Fruit fly (Drosophila melanogaster): ENCODE results near the gene Rrp40.
A peak's percentile ranks its signal among the peaks of the same experiment; 100 is the strongest.

Gene Rrp40

dm6 chr2L:1727826-1728619 lies 509 bp upstream of the Rrp40 start (continued):
- peak; percentile 84 for TF ChIP-seq Doc2 (GFP tag; IDR thresholded peaks at IDR 0.05)
- peak; percentile 97 for TF ChIP-seq Hr3 (GFP tag; optimal IDR thresholded peaks at IDR 0.05)
- peak; percentile 69 for TF ChIP-seq MTF-1 (GFP tag; optimal IDR thresholded peaks at IDR 0.05; ENCODE audit: borderline replicate concordance)
- TF ChIP-seq gro (GFP tag; optimal IDR thresholded peaks at IDR 0.05) = peak; percentile 66
- TF ChIP-seq CG11696 (GFP tag; IDR thresholded peaks at IDR 0.05) = peak; percentile 87
- peak; percentile 78; the same call in 1 of the 2 replicates for TF ChIP-seq CG10321 (GFP tag; IDR thresholded peaks at IDR 0.05)
- TF ChIP-seq GATAe (GFP tag; conservative IDR thresholded peaks at IDR 0.05) = peak; percentile 89
- peak; percentile 94 for TF ChIP-seq vnd (GFP tag; IDR thresholded peaks at IDR 0.05; ENCODE audit: partially characterized antibody)
- TF ChIP-seq CG17385 (GFP tag; optimal IDR thresholded peaks at IDR 0.05) = peak; percentile 97
- TF ChIP-seq odd (GFP tag; optimal IDR thresholded peaks at IDR 0.05) = peak; percentile 99
- peak; percentile 55 for TF ChIP-seq lab (GFP tag; optimal IDR thresholded peaks at IDR 0.05)
- TF ChIP-seq nom (GFP tag; optimal IDR thresholded peaks at IDR 0.05) = peak; percentile 93
- peak; percentile 92 for TF ChIP-seq ems (GFP tag; optimal IDR thresholded peaks at IDR 0.05)
- peak; percentile 98 for TF ChIP-seq Rfx (GFP tag; IDR thresholded peaks at IDR 0.05)
- TF ChIP-seq pfk (GFP tag; optimal IDR thresholded peaks at IDR 0.05) = peak; percentile 63
- TF ChIP-seq ara (GFP tag; IDR thresholded peaks at IDR 0.05) = peak; percentile 94
- TF ChIP-seq oc (tag; optimal IDR thresholded peaks at IDR 0.05) = peak; percentile 97
- peak; percentile 89 for TF ChIP-seq Nf-YB (GFP tag; optimal IDR thresholded peaks at IDR 0.05)
- peak; percentile 87 for TF ChIP-seq wek (GFP tag; optimal IDR thresholded peaks at IDR 0.05)
- TF ChIP-seq CG8478 (optimal IDR thresholded peaks at IDR 0.05) = no peak
- TF ChIP-seq CG14050 (GFP tag; IDR thresholded peaks at IDR 0.05) = peak; percentile 94
- TF ChIP-seq bab2 (GFP tag; optimal IDR thresholded peaks at IDR 0.05) = peak; percentile 89
- peak; percentile 98 for TF ChIP-seq salm (tag; optimal IDR thresholded peaks at IDR 0.05)
- peak; percentile 97 for TF ChIP-seq CG32532 (GFP tag; IDR thresholded peaks at IDR 0.05)
- TF ChIP-seq Dll (GFP tag; IDR thresholded peaks at IDR 0.05; ENCODE audit: partially characterized antibody) = peak; percentile 99
- TF ChIP-seq CG2889 (GFP tag; IDR thresholded peaks at IDR 0.05) = peak; percentile 90
- peak; percentile 89 for TF ChIP-seq CG8765 (GFP tag; IDR thresholded peaks at IDR 0.05)
- peak; percentile 96 for TF ChIP-seq al (GFP tag; IDR thresholded peaks at IDR 0.05)
- peak; percentile 80 for TF ChIP-seq Side (GFP tag; optimal IDR thresholded peaks at IDR 0.05)
- TF ChIP-seq CG6254 (GFP tag; optimal IDR thresholded peaks at IDR 0.05) = peak; percentile 87
- TF ChIP-seq CG4404 (GFP tag; IDR thresholded peaks at IDR 0.05) = peak; percentile 95
- TF ChIP-seq CG8944 (GFP tag; optimal IDR thresholded peaks at IDR 0.05) = peak; percentile 64
- TF ChIP-seq CG1832 (GFP tag; optimal IDR thresholded peaks at IDR 0.05) = peak; percentile 7
- TF ChIP-seq Vsx1 (GFP tag; optimal IDR thresholded peaks at IDR 0.05) = peak; percentile 97
- peak; percentile 86 for TF ChIP-seq CG12744 (GFP tag; optimal IDR thresholded peaks at IDR 0.05)
- peak; percentile 94 for TF ChIP-seq H2.0 (GFP tag; IDR thresholded peaks at IDR 0.05)
- TF ChIP-seq hkb (optimal IDR thresholded peaks at IDR 0.05) = no peak
- peak; percentile 98 for TF ChIP-seq hkb (GFP tag; IDR thresholded peaks at IDR 0.05)
- peak; percentile 97 for TF ChIP-seq Drgx (GFP tag; IDR thresholded peaks at IDR 0.05)
- TF ChIP-seq zfh2 (GFP tag; optimal IDR thresholded peaks at IDR 0.05) = peak; percentile 93
- peak; percentile 58; the same call in 1 of the 2 replicates for TF ChIP-seq dan (GFP tag; IDR thresholded peaks at IDR 0.05)
- peak; percentile 54 for TF ChIP-seq Atf-2 (GFP tag; optimal IDR thresholded peaks at IDR 0.05)
- TF ChIP-seq CG9817 (tag; optimal IDR thresholded peaks at IDR 0.05) = peak; percentile 99
- peak; percentile 91 for TF ChIP-seq sqz (GFP tag; optimal IDR thresholded peaks at IDR 0.05)
- TF ChIP-seq knrl (GFP tag; IDR thresholded peaks at IDR 0.05; ENCODE audit: partially characterized antibody) = peak; percentile 93
- peak; percentile 94 for TF ChIP-seq Optix (GFP tag; IDR thresholded peaks at IDR 0.05)
- TF ChIP-seq cato (GFP tag; optimal IDR thresholded peaks at IDR 0.05; ENCODE audit: borderline replicate concordance) = peak; percentile 92
- peak; percentile 97 for TF ChIP-seq org-1 (GFP tag; optimal IDR thresholded peaks at IDR 0.05)
- peak; percentile 84 for TF ChIP-seq CG16863 (GFP tag; optimal IDR thresholded peaks at IDR 0.05)
- peak; percentile 98 for TF ChIP-seq CG10431 (GFP tag; optimal IDR thresholded peaks at IDR 0.05)

All from whole organism, embryonic.